Fruit fly (Drosophila melanogaster): Measurements from ENCODE around the gene Brd.
A peak's percentile ranks its signal among the peaks of the same experiment; 100 is the strongest.

The Brd gene

DNA sequence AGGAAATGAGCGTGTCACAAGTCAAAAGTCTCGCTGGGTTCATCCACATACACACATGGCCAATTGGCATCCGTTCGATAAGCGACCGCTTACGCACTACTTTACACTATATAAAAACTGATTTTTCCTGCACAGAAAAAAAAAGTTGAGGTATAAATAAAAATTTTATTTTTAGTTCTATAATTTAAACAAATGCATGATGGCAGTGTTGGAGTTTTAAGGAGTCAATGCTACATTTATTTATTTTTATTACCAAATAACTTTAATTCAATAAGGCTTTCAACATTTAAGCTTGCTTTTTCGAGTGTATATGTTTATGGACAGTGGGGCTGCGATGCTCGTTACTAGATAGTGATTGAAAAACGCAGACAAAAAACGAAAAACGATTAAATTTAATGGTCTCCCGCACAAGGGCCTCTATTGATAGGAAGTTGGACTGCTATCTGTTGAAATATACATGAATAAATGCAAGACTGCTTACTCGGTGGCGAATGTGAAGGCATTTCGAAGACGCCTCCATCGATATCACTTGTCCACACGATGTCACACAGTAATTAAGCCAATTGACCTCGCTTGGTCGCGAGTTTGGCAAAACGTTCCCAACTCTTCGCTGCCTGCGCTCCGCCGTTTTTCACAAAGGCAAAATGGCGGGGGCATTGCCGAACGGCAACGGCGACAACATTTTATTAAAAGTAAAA lies 39.3 kb downstream of the Brd start (continued):
- TF ChIP-seq CG6683 (GFP tag; optimal IDR thresholded peaks at IDR 0.05): peak; percentile 55
- no peak for TF ChIP-seq HLH54F (GFP tag; optimal IDR thresholded peaks at IDR 0.05)
- TF ChIP-seq pros (GFP tag; optimal IDR thresholded peaks at IDR 0.05): no peak
- TF ChIP-seq CG9932 (GFP tag; IDR thresholded peaks at IDR 0.05): no peak
- TF ChIP-seq Mrtf (GFP tag; IDR thresholded peaks at IDR 0.05): no peak
- TF ChIP-seq CG5245 (GFP tag; optimal IDR thresholded peaks at IDR 0.05): peak; percentile 58
- no peak for TF ChIP-seq prd (optimal IDR thresholded peaks at IDR 0.05)
- peak; percentile 73 for TF ChIP-seq prd (GFP tag; IDR thresholded peaks at IDR 0.05)
- peak; percentile 61 for TF ChIP-seq twi (tag; optimal IDR thresholded peaks at IDR 0.05)
- TF ChIP-seq maf-S (GFP tag; optimal IDR thresholded peaks at IDR 0.05): peak; percentile 23
- TF ChIP-seq CG4424 (GFP tag; optimal IDR thresholded peaks at IDR 0.05): peak; percentile 78
- TF ChIP-seq sim (GFP tag; IDR thresholded peaks at IDR 0.05): peak; percentile 67; the same call in 1 of the 2 replicates
- peak; percentile 61 for TF ChIP-seq BtbVII (GFP tag; optimal IDR thresholded peaks at IDR 0.05)
- peak; percentile 64 for TF ChIP-seq CG32772 (GFP tag; IDR thresholded peaks at IDR 0.05)
- no peak for TF ChIP-seq Trl (optimal IDR thresholded peaks at IDR 0.05)
- TF ChIP-seq Trl (GFP tag; optimal IDR thresholded peaks at IDR 0.05): peak; percentile 3
- no peak for TF ChIP-seq MESR4 (GFP tag; optimal IDR thresholded peaks at IDR 0.05)
- TF ChIP-seq ara (GFP tag; IDR thresholded peaks at IDR 0.05): peak; percentile 68; the same call in 1 of the 2 replicates
- TF ChIP-seq CG16813 (GFP tag; IDR thresholded peaks at IDR 0.05; ENCODE audit: partially characterized antibody): no peak
- peak; percentile 49 to 65 for TF ChIP-seq Pdp1 (GFP tag; optimal IDR thresholded peaks at IDR 0.05)
- TF ChIP-seq yki (optimal IDR thresholded peaks at IDR 0.05): no peak
- peak; percentile 33 for TF ChIP-seq Lhr (GFP tag; optimal IDR thresholded peaks at IDR 0.05)
- TF ChIP-seq aop (GFP tag; IDR thresholded peaks at IDR 0.05): no peak
- TF ChIP-seq Oaz (GFP tag; IDR thresholded peaks at IDR 0.05): peak; percentile 37; the same call in 1 of the 2 replicates
- peak; percentile 36 for TF ChIP-seq Vsx1 (GFP tag; optimal IDR thresholded peaks at IDR 0.05)
- peak; percentile 86 for TF ChIP-seq dmrt11E (tag; optimal IDR thresholded peaks at IDR 0.05)
- TF ChIP-seq jumu (GFP tag; optimal IDR thresholded peaks at IDR 0.05): peak; percentile 15
- TF ChIP-seq CG42726 (GFP tag; IDR thresholded peaks at IDR 0.05; ENCODE audit: partially characterized antibody): no peak
- TF ChIP-seq Xbp1 (GFP tag; optimal IDR thresholded peaks at IDR 0.05): peak; percentile 77
- no peak for TF ChIP-seq Adf1 (GFP tag; IDR thresholded peaks at IDR 0.05)
- TF ChIP-seq bsh (GFP tag; optimal IDR thresholded peaks at IDR 0.05): peak; percentile 42 to 85
- TF ChIP-seq HLH4C (GFP tag; IDR thresholded peaks at IDR 0.05; ENCODE audit: partially characterized antibody): no peak
- TF ChIP-seq CG9609 (GFP tag; optimal IDR thresholded peaks at IDR 0.05): peak; percentile 6
- peak; percentile 63 for TF ChIP-seq Dek (tag; optimal IDR thresholded peaks at IDR 0.05)
- peak; percentile 83 for TF ChIP-seq CG10267 (tag; optimal IDR thresholded peaks at IDR 0.05)
- TF ChIP-seq CG30403 (GFP tag; optimal IDR thresholded peaks at IDR 0.05): peak; percentile 81
- TF ChIP-seq HmgZ (tag; optimal IDR thresholded peaks at IDR 0.05): peak; percentile 45
- TF ChIP-seq ab (GFP tag; optimal IDR thresholded peaks at IDR 0.05): no peak
- no peak for TF ChIP-seq CG16779 (GFP tag; IDR thresholded peaks at IDR 0.05)
- no peak for TF ChIP-seq dimm (GFP tag; IDR thresholded peaks at IDR 0.05)
- peak; percentile 57 for TF ChIP-seq Nf-YC (tag; optimal IDR thresholded peaks at IDR 0.05)
- TF ChIP-seq CG14441 (GFP tag; IDR thresholded peaks at IDR 0.05): peak; percentile 76
- no peak for TF ChIP-seq CG17186 (GFP tag; optimal IDR thresholded peaks at IDR 0.05)
- TF ChIP-seq sisA (GFP tag; IDR thresholded peaks at IDR 0.05): peak; percentile 80
- no peak for TF ChIP-seq shn (GFP tag; optimal IDR thresholded peaks at IDR 0.05)
- no peak for TF ChIP-seq pan (optimal IDR thresholded peaks at IDR 0.05)
- TF ChIP-seq pan (GFP tag; optimal IDR thresholded peaks at IDR 0.05 in 1 of 2, IDR thresholded peaks at IDR 0.05 in 1 of 2): peak in 1 of 2 experiments; percentile 84
- TF ChIP-seq Hr78 (GFP tag; optimal IDR thresholded peaks at IDR 0.05): peak in 1 of 2 experiments; percentile 74
- TF ChIP-seq CG17829 (tag; optimal IDR thresholded peaks at IDR 0.05): peak; percentile 88
- TF ChIP-seq zf30C (GFP tag; optimal IDR thresholded peaks at IDR 0.05): peak; percentile 63
- no peak for TF ChIP-seq h (optimal IDR thresholded peaks at IDR 0.05)
